Worm (Caenorhabditis elegans): ENCODE data around the gene clec-148.

Gene clec-148

DNA sequence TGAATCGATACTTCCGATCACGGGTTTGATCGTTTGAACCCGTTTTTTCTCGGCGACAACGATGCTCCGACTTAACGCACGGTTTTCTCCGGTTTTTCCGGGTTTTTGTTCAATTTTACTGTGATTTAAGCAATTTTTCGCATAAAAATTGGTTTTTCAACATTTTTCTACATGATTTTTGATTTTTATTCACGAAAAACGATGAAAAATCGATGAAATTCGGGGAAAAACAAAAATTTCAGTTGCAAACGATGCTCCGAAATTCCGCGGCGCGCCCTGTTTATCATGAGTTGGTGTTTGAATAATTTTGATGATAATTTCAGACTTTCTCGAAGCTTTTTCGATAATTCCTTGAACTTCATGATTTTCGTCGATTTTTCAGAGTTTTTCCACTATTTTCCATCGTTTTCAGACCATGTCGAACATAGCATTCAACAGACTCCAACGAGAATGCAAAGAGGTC, 12.8 kb upstream of the clec-148 start, which contains the start of gene ubc-20:
Gene ubc-20, plus strand, starts transcription at position 413 of the 463 bp plus-strand sequence.
- peak; percentile 2 for TF ChIP-seq ces-1 (GFP tag; optimal IDR thresholded peaks at IDR 0.05)
- TF ChIP-seq ceh-39 (tag; optimal IDR thresholded peaks at IDR 0.05): peak; percentile 41
- TF ChIP-seq nhr-237 (tag; optimal IDR thresholded peaks at IDR 0.05): peak; percentile 31
- no peak for TF ChIP-seq bed-3 (GFP tag; optimal IDR thresholded peaks at IDR 0.05)
- no peak for TF ChIP-seq hlh-1 (tag; optimal IDR thresholded peaks at IDR 0.05)

DNA sequence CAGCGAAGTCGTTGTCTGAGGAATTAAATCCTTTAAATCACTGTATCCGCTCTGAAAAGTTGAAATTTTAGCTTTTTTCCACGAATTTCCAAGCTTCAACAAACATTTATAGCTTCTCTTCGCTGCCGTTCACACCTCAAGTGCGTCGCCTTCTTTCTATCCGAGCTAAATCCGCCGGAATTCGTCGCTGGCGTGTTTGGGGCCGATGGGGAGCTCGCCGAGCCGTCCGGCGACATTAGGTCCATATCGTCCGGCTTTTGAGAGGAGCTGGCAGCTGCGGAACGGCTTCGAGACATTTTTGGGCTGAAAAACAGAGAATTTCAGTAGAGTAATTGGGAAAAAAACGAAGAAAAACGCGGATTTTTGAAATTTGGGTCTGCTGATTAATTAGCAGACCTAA, 12.2 kb upstream of the clec-148 start, which contains the start of gene mxl-2:
Gene mxl-2, minus strand, starts transcription at position 303 of the 400 bp plus-strand sequence.
- TF ChIP-seq ceh-43 (GFP tag; optimal IDR thresholded peaks at IDR 0.05) (no peak), nhr-28 (tag; optimal IDR thresholded peaks at IDR 0.05) (no peak), pha-4 (tag; optimal IDR thresholded peaks at IDR 0.05) (no peak), unc-39 (tag; optimal IDR thresholded peaks at IDR 0.05) (no peak), unc-120 (tag; optimal IDR thresholded peaks at IDR 0.05; ENCODE audit: poor library complexity, severe bottlenecking) (no peak), unc-62 (GFP tag; optimal IDR thresholded peaks at IDR 0.05) (no peak), mab-5 (tag; optimal IDR thresholded peaks at IDR 0.05) (no peak), lsy-2 (tag; optimal IDR thresholded peaks at IDR 0.05) (no peak)

- TF ChIP-seq ceh-83 (GFP tag; optimal IDR thresholded peaks at IDR 0.05) (no peak), elt-1 (tag; optimal IDR thresholded peaks at IDR 0.05; ENCODE audit: borderline replicate concordance, insufficient read depth) (no peak), nhr-12 (tag; optimal IDR thresholded peaks at IDR 0.05) (no peak), zip-8 (tag; optimal IDR thresholded peaks at IDR 0.05) (peak; percentile 83), elt-3 (tag; optimal IDR thresholded peaks at IDR 0.05) (no peak), sptf-1 (tag; optimal IDR thresholded peaks at IDR 0.05) (no peak)
Measured at ce11 chrIII:184335-184734, 8.7 kb upstream of the clec-148 start.

DNA sequence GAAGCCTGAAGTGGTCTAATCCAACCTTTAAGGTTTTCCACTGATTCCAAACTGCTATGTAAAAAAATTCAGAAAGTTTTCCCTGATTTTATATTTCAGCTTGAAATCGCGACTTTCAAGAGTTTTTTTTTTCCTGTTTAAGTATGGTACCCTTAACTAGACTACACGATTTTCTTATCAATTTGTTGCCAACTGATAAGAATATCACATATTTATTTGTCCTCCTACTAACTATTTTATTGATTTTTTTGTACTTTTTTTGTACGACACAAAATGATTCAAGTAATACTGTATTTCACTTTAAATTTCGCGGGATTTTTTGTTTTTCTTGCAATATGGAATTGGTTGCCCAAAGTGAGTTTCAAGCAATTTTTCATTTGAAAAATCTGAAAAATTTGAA, 7.4 kb upstream of the clec-148 start:
- TF ChIP-seq unc-120 (tag; optimal IDR thresholded peaks at IDR 0.05; ENCODE audit: poor library complexity, severe bottlenecking) (no peak), drap-1 (GFP tag; optimal IDR thresholded peaks at IDR 0.05) (no peak), nhr-2 (tag; optimal IDR thresholded peaks at IDR 0.05) (no peak), unc-62 (GFP tag; optimal IDR thresholded peaks at IDR 0.05) (no peak), bed-3 (GFP tag; optimal IDR thresholded peaks at IDR 0.05) (no peak), nhr-12 (tag; optimal IDR thresholded peaks at IDR 0.05) (no peak), ceh-83 (GFP tag; optimal IDR thresholded peaks at IDR 0.05) (no peak), flh-1 (GFP tag; optimal IDR thresholded peaks at IDR 0.05) (no peak), ham-2 (GFP tag; optimal IDR thresholded peaks at IDR 0.05) (no peak), tbx-8 (GFP tag; optimal IDR thresholded peaks at IDR 0.05) (no peak), mep-1 (tag; optimal IDR thresholded peaks at IDR 0.05) (no peak), mab-5 (tag; optimal IDR thresholded peaks at IDR 0.05) (no peak), ztf-11 (tag; optimal IDR thresholded peaks at IDR 0.05) (no peak), lin-13 (tag; optimal IDR thresholded peaks at IDR 0.05) (no peak), M03D4.4 (tag; optimal IDR thresholded peaks at IDR 0.05) (no peak), cnd-1 (tag; optimal IDR thresholded peaks at IDR 0.05) (no peak), nhr-28 (tag; optimal IDR thresholded peaks at IDR 0.05) (no peak)

- TF ChIP-seq pha-4 (tag; optimal IDR thresholded peaks at IDR 0.05) (no peak), elt-1 (tag; optimal IDR thresholded peaks at IDR 0.05; ENCODE audit: borderline replicate concordance, insufficient read depth) (no peak), ceh-39 (tag; optimal IDR thresholded peaks at IDR 0.05) (no peak), unc-39 (tag; optimal IDR thresholded peaks at IDR 0.05) (no peak), unc-120 (tag; optimal IDR thresholded peaks at IDR 0.05; ENCODE audit: poor library complexity, severe bottlenecking) (no peak), zip-8 (tag; optimal IDR thresholded peaks at IDR 0.05) (no peak), elt-3 (tag; optimal IDR thresholded peaks at IDR 0.05) (no peak), mab-5 (tag; optimal IDR thresholded peaks at IDR 0.05) (no peak), sem-2 (GFP tag; optimal IDR thresholded peaks at IDR 0.05) (no peak), ces-1 (GFP tag; optimal IDR thresholded peaks at IDR 0.05) (no peak), drap-1 (GFP tag; optimal IDR thresholded peaks at IDR 0.05) (no peak)
Measured at ce11 chrIII:182080-182479, 6.4 kb upstream of the clec-148 start, which contains the start of gene F40G9.15. F40G9.15 (plus strand) TSS chrIII:182380.

DNA sequence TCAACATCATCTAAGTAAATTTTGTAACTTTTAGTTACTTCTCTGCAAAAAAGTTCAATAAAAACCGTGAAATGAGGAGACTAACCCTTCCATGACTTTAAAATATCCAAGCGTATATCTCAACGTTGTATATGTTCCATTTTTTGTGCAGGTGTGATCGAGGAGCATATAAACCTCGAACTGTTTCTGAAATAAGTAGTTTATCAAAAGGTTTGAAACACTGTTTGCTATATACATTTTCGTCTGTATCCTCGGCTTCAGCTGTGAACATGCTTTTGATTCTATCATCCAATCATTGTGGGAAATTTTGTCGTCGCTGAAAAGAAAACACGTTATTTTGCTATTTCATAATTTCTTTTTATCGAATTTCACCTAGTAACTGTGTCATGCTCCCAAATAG, 5.3 kb upstream of the clec-148 start, which contains the start of gene F40G9.5:
Gene F40G9.5, plus strand, starts transcription at position 301 of the 400 bp plus-strand sequence.
- TF ChIP-seq cnd-1 (tag; optimal IDR thresholded peaks at IDR 0.05) (no peak), blmp-1 (tag; optimal IDR thresholded peaks at IDR 0.05) (no peak), unc-39 (tag; optimal IDR thresholded peaks at IDR 0.05) (no peak), elt-3 (tag; optimal IDR thresholded peaks at IDR 0.05) (no peak), nhr-28 (tag; optimal IDR thresholded peaks at IDR 0.05) (no peak), flh-1 (GFP tag; optimal IDR thresholded peaks at IDR 0.05) (no peak), mep-1 (tag; optimal IDR thresholded peaks at IDR 0.05) (no peak), ham-2 (GFP tag; optimal IDR thresholded peaks at IDR 0.05) (no peak), mab-5 (tag; optimal IDR thresholded peaks at IDR 0.05) (no peak), M03D4.4 (tag; optimal IDR thresholded peaks at IDR 0.05) (no peak), ceh-43 (GFP tag; optimal IDR thresholded peaks at IDR 0.05) (no peak), ces-1 (GFP tag; optimal IDR thresholded peaks at IDR 0.05) (no peak), elt-1 (tag; optimal IDR thresholded peaks at IDR 0.05; ENCODE audit: borderline replicate concordance, insufficient read depth) (no peak), lin-32 (GFP tag; optimal IDR thresholded peaks at IDR 0.05) (no peak), zip-8 (tag; optimal IDR thresholded peaks at IDR 0.05) (no peak), sem-2 (GFP tag; optimal IDR thresholded peaks at IDR 0.05) (no peak), bed-3 (GFP tag; optimal IDR thresholded peaks at IDR 0.05) (no peak), tbx-8 (GFP tag; optimal IDR thresholded peaks at IDR 0.05) (no peak)

Measured in whole organism, mixed stage, embryonic.